Worm (Caenorhabditis elegans) whole organism, L4 larva: Measurements from ENCODE around the gene srxa-10.

Source experiments
- R02D3.7 ChIP-seq: fragments of 150-350 bp; sonication (generic microtip); optimal IDR thresholded peaks from 3 replicates; lab custom pipeline; 2014; ENCODE audit warnings: missing biosample characterization, missing genetic modification characterization
- ceh-82 ChIP-seq: sonication (generic microtip); optimal IDR thresholded peaks from 2 replicates; lab custom pipeline; 2017; ENCODE audit warnings: missing biosample characterization, missing genetic modification characterization
- fkh-10 ChIP-seq: fragments of 150-350 bp; optimal IDR thresholded peaks from 2 replicates; lab custom pipeline; 2014; ENCODE audit warnings: missing biosample characterization, missing genetic modification reagents, missing genetic modification characterization
- lir-3 ChIP-seq: sonication (generic microtip); optimal IDR thresholded peaks from 2 replicates; lab custom pipeline; 2016; ENCODE audit warnings: mild to moderate bottlenecking, missing genetic modification characterization, missing compliant biosample characterization
- lsy-2 ChIP-seq, 2 experiments: fragments of 150-350 bp in 1 of 2; sonication (generic microtip) in 1 of 2; optimal IDR thresholded peaks; 2 replicates each; lab custom pipeline; 2014 to 2017; ENCODE audit warnings: missing biosample characterization in 2 of 2, missing genetic modification characterization in 2 of 2
- madf-9 ChIP-seq: fragments of 200-800 bp; sonication (Bioruptor generic); conservative IDR thresholded peaks from 2 replicates; pipeline ENCODE4 v1.3.6; 2022; ENCODE audit warnings: missing genetic modification reagents, missing genetic modification characterization, missing compliant biosample characterization
- nhr-25 ChIP-seq: sonication (generic microtip); optimal IDR thresholded peaks from 2 replicates; lab custom pipeline; 2017; ENCODE audit warnings: missing genetic modification characterization, mild to moderate bottlenecking, missing compliant biosample characterization, antibody characterized with exemption, moderate library complexity, borderline replicate concordance; ENCODE audit not compliant: insufficient read depth
- php-3 ChIP-seq: fragments of 200-800 bp; sonication (Bioruptor generic); IDR thresholded peaks from 2 replicates; pipeline ENCODE4 v1.3.6; 2022; ENCODE audit warnings: missing genetic modification reagents, missing genetic modification characterization, missing compliant biosample characterization
- skn-1 ChIP-seq: fragments of 150-350 bp; optimal IDR thresholded peaks from 2 replicates; lab custom pipeline; 2014; ENCODE audit warnings: missing biosample characterization, missing genetic modification characterization

DNA sequence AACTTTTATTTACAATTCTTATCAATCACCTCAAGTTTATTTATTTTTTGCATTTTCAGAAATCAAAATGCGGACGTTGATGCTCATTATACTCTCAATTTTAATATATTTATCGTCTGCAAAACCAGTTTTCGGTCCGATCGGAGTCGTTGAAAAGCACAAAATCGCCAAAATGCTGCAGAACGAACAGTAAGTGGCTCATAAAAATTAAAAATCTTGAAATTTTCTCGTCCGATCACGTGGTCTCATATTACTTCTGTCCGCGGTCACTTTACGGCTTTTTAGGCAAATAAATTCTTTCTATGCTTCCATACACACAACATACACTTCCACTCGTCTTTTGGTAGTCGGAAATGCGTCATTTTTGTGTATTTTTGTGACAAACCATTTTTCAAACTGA is 47.4 kb upstream of the srxa-10 start, which contains the start of gene K11H3.5:
- TF ChIP-seq nhr-25 (tag; lab: Kevin White, UChicago) = no peak
- no peak for TF ChIP-seq ceh-82 (tag; lab: Kevin White, UChicago)
- TF ChIP-seq lsy-2 (tag; optimal IDR thresholded peaks at IDR 0.05; lab: Kevin White, UChicago) = no peak
- TF ChIP-seq fkh-10 (GFP tag; lab: Kevin White, UChicago) = no peak
- no peak for TF ChIP-seq skn-1
- TF ChIP-seq php-3 (GFP tag; lab: Robert Waterston, UW) = no peak
- TF ChIP-seq madf-9 (GFP tag; lab: Robert Waterston, UW) = no peak
- TF ChIP-seq R02D3.7 = no peak
- no peak for TF ChIP-seq lir-3 (tag; lab: Kevin White, UChicago)
